Worm (Caenorhabditis elegans) whole organism, L4 larva: Measurements from ENCODE around the gene F55A11.8.

Experiments
- R02D3.7 ChIP-seq: fragments of 150-350 bp; sonication (generic microtip); optimal IDR thresholded peaks from 3 replicates; lab custom pipeline; 2014; ENCODE audit warnings: missing biosample characterization, missing genetic modification characterization
- ama-1 ChIP-seq: fragments of 150-350 bp; optimal IDR thresholded peaks from 2 replicates; lab custom pipeline; 2014; ENCODE audit warnings: inconsistent platforms, mixed read lengths
- ceh-82 ChIP-seq: sonication (generic microtip); optimal IDR thresholded peaks from 2 replicates; lab custom pipeline; 2017; ENCODE audit warnings: missing biosample characterization, missing genetic modification characterization
- cey-2 ChIP-seq: sonication (generic microtip); optimal IDR thresholded peaks from 3 replicates; lab custom pipeline; 2017; ENCODE audit warnings: missing genetic modification characterization, mild to moderate bottlenecking, missing compliant biosample characterization, antibody characterized with exemption, borderline replicate concordance; ENCODE audit not compliant: insufficient read depth
- dmd-6 ChIP-seq: fragments of 200-800 bp; sonication (Bioruptor generic); IDR thresholded peaks from 2 replicates; pipeline ENCODE4 v1.3.6; 2022; ENCODE audit warnings: missing genetic modification reagents, missing genetic modification characterization, missing compliant biosample characterization
- egl-27 ChIP-seq: sonication (generic microtip); optimal IDR thresholded peaks from 3 replicates; lab custom pipeline; 2017; ENCODE audit warnings: missing biosample characterization, missing genetic modification reagents, missing genetic modification characterization
- fkh-10 ChIP-seq: fragments of 150-350 bp; optimal IDR thresholded peaks from 2 replicates; lab custom pipeline; 2014; ENCODE audit warnings: missing biosample characterization, missing genetic modification reagents, missing genetic modification characterization
- lsy-2 ChIP-seq, 2 experiments: fragments of 150-350 bp in 1 of 2; sonication (generic microtip) in 1 of 2; optimal IDR thresholded peaks; 2 replicates each; lab custom pipeline; 2014 to 2017; ENCODE audit warnings: missing biosample characterization in 2 of 2, missing genetic modification characterization in 2 of 2
- nhr-11 ChIP-seq: fragments of 150-350 bp; optimal IDR thresholded peaks from 2 replicates; lab custom pipeline; 2014; ENCODE audit warnings: missing biosample characterization, missing genetic modification characterization
- nhr-77 ChIP-seq: fragments of 150-350 bp; optimal IDR thresholded peaks from 2 replicates; lab custom pipeline; 2014; ENCODE audit warnings: missing biosample characterization, missing genetic modification characterization
- zag-1 ChIP-seq: fragments of 150-350 bp; optimal IDR thresholded peaks from 2 replicates; lab custom pipeline; 2014; ENCODE audit warnings: missing biosample characterization, missing genetic modification characterization
- zfp-3 ChIP-seq: fragments of 200-800 bp; sonication (Bioruptor generic); conservative IDR thresholded peaks from 2 replicates; pipeline ENCODE4 v1.3.6; 2022; ENCODE audit warnings: missing genetic modification reagents, missing genetic modification characterization, missing compliant biosample characterization
- zip-2 ChIP-seq: fragments of 150-350 bp; optimal IDR thresholded peaks from 2 replicates; lab custom pipeline; 2014; ENCODE audit warnings: missing biosample characterization, missing genetic modification characterization

ce11 chrV:11787742-11788238 is at the start of gene F55A11.8:
- TF ChIP-seq fkh-10 (GFP tag; lab: Kevin White, UChicago) (no peak), dmd-6 (GFP tag; lab: Robert Waterston, UW) (no peak), egl-27 (tag; lab: Kevin White, UChicago) (no peak), zfp-3 (no peak), nhr-77 (no peak), ceh-82 (no peak), ama-1 (lab: Kevin White, UChicago) (no peak), cey-2 (tag; lab: Kevin White, UChicago) (no peak), nhr-11 (no peak), lsy-2 (tag; optimal IDR thresholded peaks at IDR 0.05; lab: Kevin White, UChicago) (no peak), zip-2 (no peak), zag-1 (tag; lab: Kevin White, UChicago) (no peak), R02D3.7 (tag; lab: Kevin White, UChicago) (no peak)
